Fruit fly (Drosophila melanogaster) whole organism, prepupa: ENCODE data around the gene Mnt.

ENCODE experiments used
- CG11902 ChIP-seq: fragments of 200-800 bp; sonication (Bioruptor generic); optimal IDR thresholded peaks from 3 replicates; lab custom pipeline; 2016; ENCODE audit warnings: missing biosample characterization, missing genetic modification characterization
- CG31627 ChIP-seq: fragments of 200-800 bp; sonication (Bioruptor generic); optimal IDR thresholded peaks from 3 replicates; lab custom pipeline; 2016; ENCODE audit warnings: missing biosample characterization, missing genetic modification characterization
- Eip78C ChIP-seq: fragments of 200-800 bp; sonication (Bioruptor generic); peaks from one replicate; lab custom pipeline; 2016; ENCODE audit warnings: missing biosample characterization, missing genetic modification characterization
- Hr38 ChIP-seq: sonication (Bioruptor generic); optimal IDR thresholded peaks from 2 replicates; lab custom pipeline; 2016; ENCODE audit warnings: missing biosample characterization, missing genetic modification characterization
- Sox102F ChIP-seq: fragments of 200-800 bp; sonication (Bioruptor generic); optimal IDR thresholded peaks from 2 replicates; lab custom pipeline; 2016; ENCODE audit warnings: missing biosample characterization, mild to moderate bottlenecking, missing genetic modification characterization
- Sox14 ChIP-seq: fragments of 200-800 bp; sonication (Bioruptor generic); optimal IDR thresholded peaks from 3 replicates; lab custom pipeline; 2016; ENCODE audit warnings: missing biosample characterization, missing genetic modification characterization
- achi ChIP-seq: fragments of 200-800 bp; sonication (Bioruptor generic); optimal IDR thresholded peaks from 3 replicates; lab custom pipeline; 2016; ENCODE audit warnings: missing biosample characterization, missing genetic modification characterization
- dsx ChIP-seq: fragments of 200-800 bp; optimal IDR thresholded peaks from 3 replicates; lab custom pipeline; 2019; ENCODE audit warnings: missing biosample characterization, mild to moderate bottlenecking, missing genetic modification characterization, moderate library complexity; ENCODE audit not compliant: poor library complexity, severe bottlenecking
- fd59A ChIP-seq: fragments of 200-800 bp; sonication (Bioruptor generic); optimal IDR thresholded peaks from 2 replicates; lab custom pipeline; 2017; ENCODE audit warnings: missing biosample characterization, mild to moderate bottlenecking, missing genetic modification characterization, missing genetic modification reagents
- pdm3 ChIP-seq: fragments of 200-800 bp; sonication (Bioruptor generic); optimal IDR thresholded peaks from 3 replicates; lab custom pipeline; 2016; ENCODE audit warnings: missing biosample characterization, missing genetic modification characterization
- salr ChIP-seq, 2 experiments: fragments of 200-800 bp; sonication (Bioruptor generic); optimal IDR thresholded peaks; 3 replicates each; lab custom pipeline; 2016 to 2018; ENCODE audit warnings: missing biosample characterization in 2 of 2, missing genetic modification characterization in 2 of 2, mild to moderate bottlenecking in 1 of 2

DNA sequence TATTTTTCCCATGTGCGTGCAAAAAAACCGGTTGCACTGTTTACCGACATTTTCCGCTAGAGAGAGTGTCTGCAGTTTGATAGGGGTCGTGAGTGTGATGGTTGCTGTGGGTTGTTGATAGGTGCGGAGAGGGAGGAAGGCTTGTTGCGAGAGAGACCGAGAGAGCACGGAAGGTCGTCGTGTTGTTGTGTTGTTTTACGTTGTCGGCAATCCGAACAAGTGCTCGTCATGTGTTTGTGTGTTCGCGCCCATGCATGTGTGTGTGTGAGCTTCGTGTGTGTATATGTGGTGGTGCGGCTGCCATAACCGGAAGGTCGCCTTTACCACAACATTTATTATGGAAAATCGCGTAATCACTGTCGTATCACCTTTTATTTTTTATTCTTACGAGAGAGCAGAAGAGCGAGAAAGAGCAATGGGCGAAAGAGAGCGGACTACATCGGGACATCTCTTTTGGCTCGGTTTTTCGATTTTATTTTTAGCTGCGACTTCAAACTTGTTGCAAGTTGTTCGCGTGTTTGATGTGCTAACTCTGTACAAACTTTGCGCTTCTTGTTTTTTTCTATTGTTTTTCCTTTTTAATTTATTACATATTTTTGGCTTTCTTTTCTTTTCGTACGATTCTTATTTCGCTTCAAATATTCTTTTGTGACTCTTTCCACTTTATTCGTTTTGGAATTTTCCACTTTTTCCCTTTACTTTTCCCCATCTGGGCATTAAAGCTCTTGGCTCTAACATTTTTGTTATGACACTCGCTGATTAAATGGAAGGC lies 73.1 kb downstream of the Mnt start:
- TF ChIP-seq Sox102F (GFP tag; lab: Kevin White, UChicago): no peak
- TF ChIP-seq Eip78C (GFP tag; lab: Kevin White, UChicago): no peak
- TF ChIP-seq pdm3 (GFP tag; lab: Kevin White, UChicago): no peak
- peak in 1 of 2 experiments; percentile 8 for TF ChIP-seq salr (GFP tag; optimal IDR thresholded peaks at IDR 0.05; lab: Kevin White, UChicago)
- TF ChIP-seq fd59A (GFP tag; lab: Kevin White, UChicago): no peak
- TF ChIP-seq CG11902 (GFP tag; lab: Kevin White, UChicago): no peak
- TF ChIP-seq dsx: peak; percentile 44
- TF ChIP-seq achi (GFP tag; lab: Kevin White, UChicago): no peak
- TF ChIP-seq Sox14: peak; percentile 1
- no peak for TF ChIP-seq Hr38
- TF ChIP-seq CG31627 (GFP tag; lab: Kevin White, UChicago): no peak
